Fruit fly (Drosophila melanogaster): ENCODE results near the gene CG12320.
A peak's percentile ranks its signal among the peaks of the same experiment; 100 is the strongest.

The CG12320 gene

dm6 chr3R:18266665-18267064, 14.1 kb upstream of the CG12320 start:
- TF ChIP-seq Nf-YC (tag; optimal IDR thresholded peaks at IDR 0.05) (peak; percentile 93), Nf-YB (GFP tag; optimal IDR thresholded peaks at IDR 0.05) (peak; percentile 94), CG2199 (GFP tag; IDR thresholded peaks at IDR 0.05) (no peak), seq (GFP tag; IDR thresholded peaks at IDR 0.05) (peak; percentile 51; the same call in 1 of the 2 replicates), CG12769 (tag; optimal IDR thresholded peaks at IDR 0.05) (no peak), tll (GFP tag; optimal IDR thresholded peaks at IDR 0.05) (no peak), CG14014 (GFP tag; IDR thresholded peaks at IDR 0.05) (no peak)

dm6 chr3R:18265275-18265674, 12.7 kb upstream of the CG12320 start:
- TF ChIP-seq CG11247 (GFP tag; IDR thresholded peaks at IDR 0.05), result no peak
- TF ChIP-seq lmd (GFP tag; IDR thresholded peaks at IDR 0.05), result no peak
- no peak for TF ChIP-seq wdn (GFP tag; IDR thresholded peaks at IDR 0.05)
- TF ChIP-seq Xrp1 (GFP tag; IDR thresholded peaks at IDR 0.05), result no peak
- no peak for TF ChIP-seq Med (GFP tag)
- peak; percentile 78 for TF ChIP-seq ewg (GFP tag; optimal IDR thresholded peaks at IDR 0.05)
- TF ChIP-seq GATAe (GFP tag; conservative IDR thresholded peaks at IDR 0.05), result no peak
- no peak for TF ChIP-seq gcm (GFP tag; optimal IDR thresholded peaks at IDR 0.05)
- TF ChIP-seq CG14710 (tag; optimal IDR thresholded peaks at IDR 0.05), result no peak
- TF ChIP-seq CG4328 (GFP tag; optimal IDR thresholded peaks at IDR 0.05), result no peak
- peak; percentile 11 for TF ChIP-seq cg (GFP tag; optimal IDR thresholded peaks at IDR 0.05)
- TF ChIP-seq peb (GFP tag; IDR thresholded peaks at IDR 0.05), result no peak
- TF ChIP-seq Nf-YC (tag; optimal IDR thresholded peaks at IDR 0.05), result peak; percentile 62
- peak; percentile 87 for TF ChIP-seq Adf1 (GFP tag; IDR thresholded peaks at IDR 0.05)
- no peak for TF ChIP-seq schlank (tag; optimal IDR thresholded peaks at IDR 0.05)
- no peak for TF ChIP-seq repo (GFP tag; optimal IDR thresholded peaks at IDR 0.05)
- TF ChIP-seq CG18262 (tag; optimal IDR thresholded peaks at IDR 0.05), result no peak
- TF ChIP-seq CG18599 (GFP tag; optimal IDR thresholded peaks at IDR 0.05), result peak; percentile 6
- no peak for TF ChIP-seq CG9876 (GFP tag; optimal IDR thresholded peaks at IDR 0.05)
- peak; percentile 32 for TF ChIP-seq Nf-YB (GFP tag; optimal IDR thresholded peaks at IDR 0.05)
- TF ChIP-seq bowl (GFP tag; IDR thresholded peaks at IDR 0.05), result no peak
- TF ChIP-seq CG3163 (GFP tag; optimal IDR thresholded peaks at IDR 0.05), result peak; percentile 42
- TF ChIP-seq chm (GFP tag; IDR thresholded peaks at IDR 0.05), result no peak
- TF ChIP-seq ap (GFP tag; IDR thresholded peaks at IDR 0.05), result no peak
- peak; percentile 62 to 77 for TF ChIP-seq Trl (optimal IDR thresholded peaks at IDR 0.05)
- no peak for TF ChIP-seq Trl (GFP tag; optimal IDR thresholded peaks at IDR 0.05)
- no peak for TF ChIP-seq CG33557 (GFP tag; optimal IDR thresholded peaks at IDR 0.05)
- TF ChIP-seq vvl (GFP tag; IDR thresholded peaks at IDR 0.05), result no peak
- TF ChIP-seq CG8281 (tag; optimal IDR thresholded peaks at IDR 0.05), result no peak
- no peak for TF ChIP-seq dati (GFP tag; IDR thresholded peaks at IDR 0.05)
- TF ChIP-seq MBD-R2 (GFP tag; IDR thresholded peaks at IDR 0.05), result no peak
- no peak for TF ChIP-seq CG8359 (GFP tag; optimal IDR thresholded peaks at IDR 0.05; ENCODE audit: borderline replicate concordance)
- no peak for TF ChIP-seq CG3847 (GFP tag; IDR thresholded peaks at IDR 0.05)
- no peak for TF ChIP-seq CG10147 (GFP tag; optimal IDR thresholded peaks at IDR 0.05)

dm6 chr3R:18261602-18262001, 9.1 kb upstream of the CG12320 start:
- TF ChIP-seq Trl (optimal IDR thresholded peaks at IDR 0.05) (peak in 1 of 2 experiments; percentile 3), Trl (GFP tag; optimal IDR thresholded peaks at IDR 0.05) (no peak), CG9609 (GFP tag; optimal IDR thresholded peaks at IDR 0.05) (no peak), Med (GFP tag) (no peak), CoRest (tag; optimal IDR thresholded peaks at IDR 0.05) (no peak), pros (GFP tag; optimal IDR thresholded peaks at IDR 0.05) (peak; percentile 53), CG16815 (GFP tag; optimal IDR thresholded peaks at IDR 0.05) (no peak), tll (GFP tag; optimal IDR thresholded peaks at IDR 0.05) (no peak), CG17385 (GFP tag; optimal IDR thresholded peaks at IDR 0.05) (no peak), crol (GFP tag; IDR thresholded peaks at IDR 0.05) (peak; percentile 54), Xrp1 (GFP tag; IDR thresholded peaks at IDR 0.05) (0 out of 2 replicates have a peak, but pooled peaks have one; percentile 3), Rfx (GFP tag; IDR thresholded peaks at IDR 0.05) (no peak), CG15601 (tag; optimal IDR thresholded peaks at IDR 0.05) (no peak), CG4360 (GFP tag; IDR thresholded peaks at IDR 0.05) (peak; percentile 51; the same call in 1 of the 2 replicates), CG11247 (GFP tag; IDR thresholded peaks at IDR 0.05) (no peak), CG12236 (GFP tag; optimal IDR thresholded peaks at IDR 0.05) (no peak), CG16813 (GFP tag; IDR thresholded peaks at IDR 0.05; ENCODE audit: partially characterized antibody) (0 out of 3 replicates have a peak, but pooled peaks have one; percentile 35)

Data from whole organism, embryonic.